Worm (Caenorhabditis elegans) whole organism, L1 larva: ENCODE results near the gene hpl-1.

ENCODE experiments used
- alr-1 ChIP-seq: fragments of 200-800 bp; sonication (Bioruptor generic); optimal IDR thresholded peaks from 2 replicates; lab custom pipeline; 2018; ENCODE audit warnings: borderline replicate concordance, mild to moderate bottlenecking, missing genetic modification characterization, missing compliant biosample characterization
- blmp-1 ChIP-seq: fragments of 150-350 bp; optimal IDR thresholded peaks from 2 replicates; lab custom pipeline; 2014; ENCODE audit warnings: missing biosample characterization, missing genetic modification characterization
- elt-2 ChIP-seq: sonication (generic microtip); optimal IDR thresholded peaks from 2 replicates; lab custom pipeline; 2016; ENCODE audit warnings: missing genetic modification characterization, mild to moderate bottlenecking, inconsistent platforms, missing compliant biosample characterization, missing genetic modification reagents
- jun-1 ChIP-seq: fragments of 150-350 bp; optimal IDR thresholded peaks from 2 replicates; lab custom pipeline; 2014; ENCODE audit warnings: missing biosample characterization, missing genetic modification reagents, missing genetic modification characterization
- nhr-237 ChIP-seq: fragments of 150-350 bp; optimal IDR thresholded peaks from 2 replicates; lab custom pipeline; 2014; ENCODE audit warnings: missing biosample characterization, missing genetic modification characterization
- nhr-77 ChIP-seq: fragments of 150-350 bp; optimal IDR thresholded peaks from 2 replicates; lab custom pipeline; 2014; ENCODE audit warnings: missing biosample characterization, missing genetic modification characterization
- pag-3 ChIP-seq: sonication (generic microtip); optimal IDR thresholded peaks from 2 replicates; lab custom pipeline; 2017; ENCODE audit warnings: missing genetic modification characterization, mild to moderate bottlenecking, missing compliant biosample characterization, antibody characterized with exemption, borderline replicate concordance; ENCODE audit not compliant: insufficient read depth
- snpc-4 ChIP-seq: fragments of 150-350 bp; optimal IDR thresholded peaks from 2 replicates; lab custom pipeline; 2014; ENCODE audit warnings: missing biosample characterization, missing genetic modification characterization
- tbx-2 ChIP-seq: sonication (generic microtip); optimal IDR thresholded peaks from 2 replicates; lab custom pipeline; 2016; ENCODE audit warnings: missing genetic modification characterization, missing compliant biosample characterization
- unc-30 ChIP-seq: sonication (generic microtip); optimal IDR thresholded peaks from 2 replicates; lab custom pipeline; 2017; ENCODE audit warnings: missing biosample characterization, missing genetic modification characterization

DNA sequence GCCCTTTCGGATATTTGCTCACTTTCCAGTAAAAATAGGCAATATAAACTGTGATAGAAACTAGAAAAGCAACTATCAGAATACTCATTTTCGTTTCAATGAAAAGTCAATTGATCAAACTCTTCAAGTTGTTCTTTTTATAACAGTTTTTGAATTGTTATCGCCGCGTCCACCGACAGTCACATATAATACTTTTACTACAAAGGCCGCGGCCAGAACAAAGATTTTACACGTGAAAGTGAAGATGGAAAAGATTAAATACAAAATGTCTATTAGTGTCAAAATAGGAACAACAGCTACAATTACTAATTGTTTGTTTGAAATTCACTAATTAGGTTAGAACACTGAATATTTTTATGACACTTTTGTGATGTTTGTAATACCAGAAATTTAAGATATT is 24.4 kb downstream of the hpl-1 start, which contains the start of gene cyp-14A2:
- TF ChIP-seq nhr-77 (tag; lab: Kevin White, UChicago) (no peak), blmp-1 (tag; lab: Kevin White, UChicago) (peak; percentile 31), unc-30 (no peak), nhr-237 (tag; lab: Kevin White, UChicago) (no peak), jun-1 (no peak), elt-2 (tag; lab: Kevin White, UChicago) (no peak), pag-3 (tag; lab: Kevin White, UChicago) (no peak), alr-1 (no peak), tbx-2 (tag; lab: Kevin White, UChicago) (no peak), snpc-4 (tag; lab: Kevin White, UChicago) (no peak)
